Fruit fly (Drosophila melanogaster): ENCODE results near the gene nkd.

DNA sequence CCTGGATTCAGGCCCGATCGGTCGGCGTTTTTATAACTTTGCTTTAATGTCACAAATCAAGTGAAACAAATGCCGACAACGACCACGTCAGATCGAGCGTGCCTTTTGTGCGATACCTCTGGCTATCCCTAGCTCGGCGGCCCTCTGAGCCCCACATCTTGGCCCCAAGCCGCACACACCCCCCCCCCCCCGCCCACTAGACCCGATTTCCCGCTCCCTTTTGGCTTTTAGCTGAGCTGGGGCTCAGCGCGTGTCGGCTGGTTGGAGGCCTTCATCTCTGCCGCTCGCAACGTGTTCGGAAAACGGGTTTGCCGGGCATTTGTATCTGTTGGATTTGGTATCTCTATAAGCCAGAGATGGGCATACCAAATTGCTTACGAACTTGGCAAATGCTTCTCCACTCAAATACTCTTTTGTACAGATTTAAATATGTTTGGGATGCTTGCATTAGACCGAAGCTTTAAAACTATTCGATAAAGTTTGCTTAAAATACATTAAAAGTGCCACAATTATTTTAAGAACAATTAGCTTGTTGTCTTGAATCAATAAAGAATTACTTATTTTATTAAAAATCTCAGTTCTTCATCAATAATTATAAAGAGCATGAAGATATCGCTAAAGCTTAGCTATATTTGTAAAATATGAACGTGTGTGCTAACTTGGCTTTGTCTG lies 29.0 kb downstream of the nkd start:
- TF ChIP-seq Ets98B (GFP tag; IDR thresholded peaks at IDR 0.05), result peak; percentile 37; the same call in 1 of the 2 replicates
- TF ChIP-seq Pif1A (GFP tag; optimal IDR thresholded peaks at IDR 0.05), result peak; percentile 58
- TF ChIP-seq CG9948 (tag; optimal IDR thresholded peaks at IDR 0.05), result peak; percentile 67
- TF ChIP-seq EcR (GFP tag; optimal IDR thresholded peaks at IDR 0.05), result no peak
- no peak for TF ChIP-seq gl (tag; optimal IDR thresholded peaks at IDR 0.05)
- peak; percentile 62 for TF ChIP-seq CG8301 (tag; optimal IDR thresholded peaks at IDR 0.05)
- TF ChIP-seq CG8159 (tag; optimal IDR thresholded peaks at IDR 0.05), result peak; percentile 79
- peak; percentile 52 for TF ChIP-seq CG32121 (GFP tag; IDR thresholded peaks at IDR 0.05)
- TF ChIP-seq CG17806 (tag; optimal IDR thresholded peaks at IDR 0.05), result peak; percentile 76
- TF ChIP-seq CG14655 (GFP tag; optimal IDR thresholded peaks at IDR 0.05), result peak; percentile 66
- peak; percentile 66 for TF ChIP-seq CG34367 (tag; optimal IDR thresholded peaks at IDR 0.05)
